Fruit fly (Drosophila melanogaster): ENCODE data around the gene Ccdc114.

The Ccdc114 gene

DNA sequence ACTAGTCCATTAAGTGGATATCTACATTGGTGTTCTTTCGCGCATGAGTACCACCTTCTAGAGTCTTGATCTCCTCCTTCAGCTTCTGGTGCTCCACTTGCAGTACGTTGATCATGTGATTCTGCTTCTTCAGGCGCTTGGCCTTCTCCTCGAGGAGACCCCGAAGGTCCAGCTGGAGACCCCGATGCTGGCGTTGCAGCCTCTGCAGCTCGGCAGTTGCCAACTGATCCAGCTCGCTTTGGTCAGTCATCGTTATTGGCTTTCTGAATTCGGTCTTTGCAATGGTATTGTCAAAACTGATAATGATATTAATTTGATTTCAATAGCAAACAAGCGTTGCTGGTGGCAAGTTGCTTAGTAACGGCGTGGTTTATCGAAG, at the start of gene Ccdc114:
TSS of gene Ccdc114 (minus strand) at position 347 of the 379 bp plus-strand sequence.
- TF ChIP-seq CTCF (optimal IDR thresholded peaks at IDR 0.05) (no peak), CG8478 (optimal IDR thresholded peaks at IDR 0.05) (no peak)

DNA sequence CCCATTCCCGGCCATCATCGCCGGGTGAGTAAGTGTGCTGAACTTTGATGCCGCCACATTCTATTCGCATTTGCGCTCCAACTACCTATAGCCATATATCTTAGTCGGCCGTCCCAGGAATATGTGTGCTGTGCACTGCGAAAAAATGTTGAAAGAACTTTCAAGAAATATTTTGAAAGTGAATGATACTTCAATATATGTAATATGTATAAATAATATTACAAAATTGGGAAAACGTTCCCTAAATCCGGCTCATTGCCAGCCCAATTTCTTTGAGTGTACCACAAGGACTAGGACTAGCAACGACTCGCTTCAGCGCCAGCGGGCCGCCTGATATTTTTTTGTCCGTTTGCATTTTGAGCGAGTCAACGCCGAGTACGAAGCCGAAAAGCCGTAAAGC, 48.7 kb upstream of the Ccdc114 start:
- TF ChIP-seq CTCF (optimal IDR thresholded peaks at IDR 0.05), result no peak
- no peak for TF ChIP-seq CG8478 (optimal IDR thresholded peaks at IDR 0.05)

DNA sequence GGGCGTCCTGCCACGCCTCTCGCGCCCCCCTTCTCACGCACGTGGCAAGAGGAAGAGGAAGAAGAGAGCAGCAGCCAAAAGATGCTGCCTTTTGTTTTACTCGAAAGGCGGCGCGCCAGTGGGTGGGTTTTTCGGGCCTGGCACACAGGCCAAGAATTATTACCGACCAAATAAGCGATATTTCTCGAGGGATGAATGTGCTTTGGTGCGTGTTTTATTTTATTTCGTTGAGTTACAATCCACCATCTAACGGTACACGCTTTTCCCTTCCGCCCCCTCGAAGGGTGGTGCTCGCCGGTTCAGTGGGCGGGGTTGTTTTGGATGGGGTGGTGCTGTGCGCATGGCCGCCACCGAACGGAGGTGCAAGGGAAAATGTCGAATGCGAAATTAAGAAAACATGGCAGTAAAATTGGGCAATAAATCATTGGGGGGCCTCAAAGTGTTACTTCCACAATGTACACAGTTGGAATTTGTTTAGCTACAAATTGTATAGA, 47.7 kb upstream of the Ccdc114 start:
- TF ChIP-seq CG8478 (optimal IDR thresholded peaks at IDR 0.05) (no peak), CTCF (optimal IDR thresholded peaks at IDR 0.05) (no peak)

DNA sequence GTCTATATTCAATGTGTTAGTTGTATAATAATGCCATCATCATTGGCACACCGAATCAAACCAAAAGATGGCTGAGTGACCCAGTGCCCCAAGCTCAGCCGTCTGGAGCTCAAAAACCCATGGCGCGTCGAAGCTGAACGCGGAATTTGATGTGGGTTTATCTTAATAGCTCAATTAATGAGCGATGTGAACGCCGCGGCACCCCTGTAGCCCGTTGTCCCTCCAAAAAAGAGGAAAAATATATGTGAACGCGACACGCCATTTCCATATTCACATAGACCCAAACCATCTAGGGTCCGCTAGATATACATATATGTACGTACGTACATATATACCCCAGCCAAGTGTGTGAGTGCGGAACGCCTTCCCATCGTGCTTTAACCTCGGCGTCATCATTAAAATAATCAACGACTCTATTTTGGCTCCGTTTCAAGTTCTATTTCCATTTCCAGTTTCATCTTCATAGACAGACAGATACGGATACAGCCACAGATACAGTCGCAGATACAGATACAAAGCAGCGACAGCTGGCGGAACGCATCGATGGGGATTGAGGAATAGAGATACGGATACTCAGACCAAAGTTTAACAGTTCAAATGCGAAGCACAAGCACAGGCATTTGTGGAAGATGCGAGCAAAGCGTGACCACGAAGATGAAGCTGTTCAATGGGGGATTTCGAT, 39.8 kb upstream of the Ccdc114 start:
- no peak for TF ChIP-seq CTCF (optimal IDR thresholded peaks at IDR 0.05)
- no peak for TF ChIP-seq CG8478 (optimal IDR thresholded peaks at IDR 0.05)

DNA sequence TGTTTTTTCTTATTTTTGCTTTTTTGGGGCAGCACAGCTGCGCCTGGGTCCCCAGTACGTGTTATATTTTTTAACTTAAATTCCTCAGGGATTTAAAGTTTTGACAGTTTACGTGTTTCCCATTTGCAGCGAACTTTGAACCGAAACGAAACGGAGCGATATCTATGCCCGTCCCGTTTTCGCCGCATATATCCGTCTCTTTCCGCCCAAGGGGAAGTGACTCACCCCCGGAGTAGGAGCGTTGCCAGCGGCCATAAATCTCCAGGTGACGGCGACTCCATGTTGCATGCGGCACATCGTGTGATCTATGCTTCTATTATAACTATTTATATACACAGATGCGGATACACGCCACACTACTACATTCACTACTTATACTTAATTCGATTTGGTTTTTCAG, 37.2 kb upstream of the Ccdc114 start:
- TF ChIP-seq CTCF (optimal IDR thresholded peaks at IDR 0.05), result no peak

DNA sequence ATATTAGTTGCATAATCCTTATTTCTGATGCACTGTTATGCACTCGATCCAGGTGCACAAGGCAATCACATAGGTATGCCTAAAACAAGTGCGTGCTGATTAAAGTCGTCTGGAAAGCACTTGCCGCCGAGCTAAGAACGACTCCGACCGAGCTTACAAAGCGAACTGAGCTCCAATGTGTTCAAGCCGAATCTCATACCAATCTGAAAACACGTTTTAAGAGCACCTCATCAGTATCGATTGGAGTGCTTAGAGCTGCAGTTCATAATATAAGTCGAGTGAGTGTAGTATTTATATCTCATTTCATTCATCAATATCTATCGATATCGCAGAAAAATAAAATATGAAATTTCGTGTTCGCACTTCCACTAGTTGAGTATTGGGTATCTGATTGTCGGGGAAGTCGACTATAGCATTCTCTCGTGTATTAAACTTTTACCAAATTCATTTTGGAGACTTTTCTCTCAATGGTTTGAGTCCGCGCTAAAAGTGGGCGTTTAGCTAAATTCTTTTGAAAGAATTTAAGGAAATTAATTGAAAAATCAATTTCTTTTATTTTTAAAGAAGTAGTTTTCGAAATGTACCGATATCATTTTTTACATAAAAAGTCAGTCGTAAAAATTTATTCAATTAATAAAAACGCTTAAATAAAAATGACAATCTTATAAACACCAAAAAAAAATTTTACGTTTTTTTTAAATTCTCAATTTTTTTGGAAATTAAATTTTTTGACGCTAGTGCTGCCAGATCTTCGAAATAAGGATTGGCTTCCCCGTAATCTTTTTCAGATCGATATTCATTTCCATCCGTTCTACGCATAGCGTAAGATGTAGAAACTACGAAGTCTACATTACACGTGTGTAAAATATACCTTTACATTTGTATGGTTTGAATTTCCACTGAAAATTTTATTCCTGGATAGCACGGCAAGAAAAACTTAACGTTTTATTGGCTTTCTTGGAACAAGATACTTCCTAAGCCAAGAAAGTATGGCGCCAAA, 31.3 kb upstream of the Ccdc114 start, which contains the start of gene modSP:
TSS of gene modSP (minus strand) at position 169 of the 1,000 bp plus-strand sequence.
- no peak for TF ChIP-seq CG8478 (optimal IDR thresholded peaks at IDR 0.05)
- peak; percentile 70 to 84 for TF ChIP-seq CTCF (optimal IDR thresholded peaks at IDR 0.05)

DNA sequence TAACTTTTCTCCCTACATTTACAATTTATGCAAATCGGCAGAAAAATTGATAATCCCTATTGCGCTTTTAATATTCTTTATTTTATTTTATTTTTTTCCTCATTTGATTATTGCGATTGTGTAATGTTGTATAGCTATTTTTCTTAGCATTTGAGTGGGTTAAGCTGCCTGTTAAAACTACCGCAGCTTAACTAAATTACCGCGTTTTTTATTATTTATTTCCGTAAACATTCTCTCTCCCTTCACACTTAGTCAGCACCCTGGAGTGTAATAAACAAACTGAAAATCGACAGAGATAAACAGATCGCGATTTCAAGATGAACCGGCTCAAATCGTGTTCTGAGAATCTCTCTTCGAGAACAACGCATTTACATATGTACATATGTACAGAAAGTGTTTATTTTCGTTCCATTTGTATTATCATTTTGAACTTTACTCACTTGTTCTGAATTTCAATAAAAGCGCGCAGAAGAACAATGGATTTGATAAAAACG, 30.5 kb upstream of the Ccdc114 start:
- TF ChIP-seq CTCF (optimal IDR thresholded peaks at IDR 0.05) (no peak), CG8478 (optimal IDR thresholded peaks at IDR 0.05) (no peak)

DNA sequence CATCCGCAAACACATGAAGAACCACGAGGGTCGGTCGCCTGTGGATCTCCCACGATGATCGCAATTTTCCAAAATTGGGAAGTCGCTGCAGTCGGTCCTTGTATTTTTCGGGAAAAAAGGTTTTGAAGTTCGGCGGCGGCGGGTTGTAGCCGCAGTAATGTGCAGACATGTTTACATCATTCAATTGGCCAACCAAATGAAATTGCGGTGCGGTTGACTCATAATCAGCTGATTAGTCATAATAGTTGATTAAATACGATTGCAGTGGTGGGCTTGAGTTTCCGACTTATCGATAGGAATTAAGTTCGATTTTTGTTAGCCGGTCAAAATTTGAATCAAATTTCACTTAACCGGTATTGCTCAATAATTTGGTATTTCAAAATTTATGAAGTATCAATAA, 27.6 kb upstream of the Ccdc114 start, which contains the start of gene CG14907:
TSS of gene CG14907 (minus strand) at position 229 of the 400 bp plus-strand sequence.
- TF ChIP-seq CG8478 (optimal IDR thresholded peaks at IDR 0.05) (no peak), CTCF (optimal IDR thresholded peaks at IDR 0.05) (no peak)

DNA sequence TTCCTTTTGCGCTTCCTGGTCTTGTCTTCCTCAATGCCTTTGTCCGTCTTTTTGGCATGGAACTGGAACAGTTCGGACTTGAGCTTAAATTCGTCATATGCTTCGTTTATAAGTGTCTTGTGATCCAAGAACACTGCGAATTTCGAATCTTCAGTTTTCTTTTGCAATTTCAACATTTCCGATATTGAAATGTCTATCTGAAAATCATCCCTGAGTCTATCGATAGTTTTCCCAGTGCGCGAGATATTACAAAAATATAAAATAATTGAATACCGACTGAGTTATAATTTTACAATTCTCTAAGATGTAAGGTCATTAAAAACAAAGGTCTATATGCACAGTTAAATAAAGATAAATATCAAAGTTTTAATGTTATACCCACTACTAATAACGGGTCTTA, 26.4 kb upstream of the Ccdc114 start, which contains the start of gene Mettl4:
TSS of gene Mettl4 (minus strand) at position 208 of the 400 bp plus-strand sequence.
- TF ChIP-seq CG8478 (optimal IDR thresholded peaks at IDR 0.05) (no peak), CTCF (optimal IDR thresholded peaks at IDR 0.05) (no peak)

DNA sequence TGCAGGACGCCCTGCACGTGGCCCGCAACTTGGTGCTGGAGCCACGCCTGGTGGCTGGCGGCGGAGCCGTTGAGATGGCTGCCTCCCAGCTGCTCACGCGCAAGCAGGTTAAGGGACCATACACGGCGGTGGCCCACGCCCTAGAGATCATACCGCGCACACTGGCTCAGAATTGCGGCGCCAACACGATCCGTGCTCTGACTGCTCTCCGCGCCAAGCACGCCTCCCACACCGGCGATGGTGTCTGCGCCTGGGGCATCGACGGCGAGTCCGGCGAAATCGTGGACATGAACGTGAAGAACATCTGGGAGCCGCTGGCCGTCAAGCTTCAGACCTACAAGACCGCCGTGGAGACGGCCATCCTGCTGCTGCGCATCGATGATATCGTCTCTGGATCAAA, 24.8 kb upstream of the Ccdc114 start:
- TF ChIP-seq CG8478 (optimal IDR thresholded peaks at IDR 0.05), result no peak
- TF ChIP-seq CTCF (optimal IDR thresholded peaks at IDR 0.05), result peak in 1 of 2 experiments; percentile 13

DNA sequence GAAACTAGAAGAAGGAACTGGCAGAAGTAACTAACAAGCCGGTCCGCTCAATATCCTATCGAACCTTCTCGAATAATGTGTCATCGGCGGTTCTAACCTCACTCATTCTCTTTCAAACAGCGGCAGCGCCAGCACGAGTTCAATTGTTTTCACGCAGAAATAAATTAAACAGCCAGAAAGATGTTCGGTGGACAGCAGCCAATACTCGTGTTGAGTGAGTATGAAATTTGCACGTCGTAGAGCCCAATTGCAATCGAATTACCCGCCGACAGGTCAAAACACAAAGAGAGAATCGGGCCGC, 23.1 kb upstream of the Ccdc114 start:
- no peak for TF ChIP-seq CG8478 (optimal IDR thresholded peaks at IDR 0.05)

DNA sequence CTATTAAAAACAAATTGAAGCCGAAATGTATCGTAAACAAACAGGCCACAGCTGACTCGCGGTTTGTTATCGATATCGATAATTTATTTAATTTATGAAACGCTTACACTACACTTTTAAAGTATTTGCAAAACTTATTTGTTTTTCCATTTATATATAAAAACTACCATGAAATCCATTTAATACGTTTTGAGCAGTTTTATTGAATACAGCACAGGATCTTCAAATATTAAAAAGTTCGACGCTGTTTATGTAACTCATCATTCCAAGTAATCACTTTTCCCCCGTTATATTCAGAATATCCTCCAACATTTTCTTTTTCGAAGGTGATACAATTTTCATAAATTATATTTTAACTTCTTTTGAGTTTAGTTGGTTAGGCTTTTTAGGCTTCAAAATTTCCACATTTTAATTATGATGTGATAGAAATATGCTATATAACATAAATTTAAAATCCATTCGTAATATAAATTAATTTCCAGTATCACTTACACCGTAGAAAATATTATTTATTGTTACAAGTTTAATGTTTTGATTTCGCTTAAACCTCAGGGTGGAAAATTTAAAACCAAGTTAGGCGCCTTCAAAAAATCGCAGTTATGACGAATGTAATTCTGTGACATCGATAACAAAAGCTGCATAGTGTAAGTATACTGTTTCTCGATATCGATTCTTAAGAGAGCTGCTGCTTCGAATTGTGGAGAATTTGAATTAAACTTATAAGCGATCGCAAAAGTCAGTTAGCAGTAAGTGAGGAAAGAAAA, 22.6 kb upstream of the Ccdc114 start, which contains the start of the genes CG10324 and CCT3:
TSS of gene CG10324 (minus strand) at position 53 of the 764 bp plus-strand sequence.
TSS of gene CCT3 (plus strand) at position 654 of the 764 bp plus-strand sequence.
- TF ChIP-seq CG8478 (optimal IDR thresholded peaks at IDR 0.05), result no peak
- no peak for TF ChIP-seq CTCF (optimal IDR thresholded peaks at IDR 0.05)

DNA sequence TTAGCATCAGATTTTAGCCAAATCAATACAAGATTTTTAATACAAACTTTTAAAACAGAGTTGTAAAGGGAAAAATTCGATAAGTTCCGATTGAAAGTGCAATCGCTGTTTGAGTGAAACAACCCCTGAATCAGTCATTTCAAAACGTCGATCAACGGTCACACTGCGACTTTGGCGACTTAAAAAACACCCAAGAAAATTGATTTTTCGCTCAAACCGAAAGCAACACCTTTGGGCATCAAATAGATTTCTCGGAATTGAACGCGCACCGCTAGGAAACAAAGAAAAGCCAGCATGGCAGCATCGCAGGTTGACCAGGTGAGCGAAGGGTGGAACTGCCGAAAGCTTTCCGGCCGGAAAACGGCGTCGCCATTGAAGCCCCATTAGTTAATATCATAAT, 19.1 kb upstream of the Ccdc114 start, which contains the start of gene Arl6IP1:
TSS of gene Arl6IP1 (plus strand) at position 15 of the 400 bp plus-strand sequence.
- TF ChIP-seq CG8478 (optimal IDR thresholded peaks at IDR 0.05) (no peak), CTCF (optimal IDR thresholded peaks at IDR 0.05) (no peak)

DNA sequence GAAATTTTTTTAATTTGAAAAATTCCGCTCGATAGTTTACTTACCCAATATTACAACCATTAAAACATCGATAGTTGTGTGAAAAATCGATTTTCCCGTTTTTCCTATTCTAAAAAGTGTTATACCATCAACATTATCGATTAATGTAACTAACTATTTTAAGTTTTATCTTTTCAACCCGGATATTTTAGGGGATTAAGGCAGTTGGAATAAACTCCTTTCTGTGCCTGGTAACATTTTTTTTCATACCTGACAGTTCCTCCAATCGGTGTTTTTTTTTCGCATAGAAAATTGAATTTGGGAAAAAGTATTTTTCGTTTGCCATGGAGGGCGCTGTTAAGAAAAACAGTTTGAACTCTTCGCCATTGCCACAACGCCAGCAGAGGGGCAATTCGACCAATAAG, 15.5 kb upstream of the Ccdc114 start, which contains the start of gene nonA-l:
TSS of gene nonA-l (plus strand) at position 201 of the 404 bp plus-strand sequence.
- TF ChIP-seq CG8478 (optimal IDR thresholded peaks at IDR 0.05), result no peak
- peak in 1 of 2 experiments; percentile 22 for TF ChIP-seq CTCF (optimal IDR thresholded peaks at IDR 0.05)
